Worm (Caenorhabditis elegans) whole organism, L1 larva: ENCODE measurements around the gene K10C2.12.

Experiments used
- Y116A8C.19 ChIP-seq: sonication (generic microtip); optimal IDR thresholded peaks from 2 replicates; lab custom pipeline; 2016; ENCODE audit warnings: missing compliant biosample characterization, missing genetic modification characterization, borderline replicate concordance
- dpl-1 ChIP-seq, 3 experiments: fragments of 150-350 bp in 2 of 3; sonication (generic microtip) in 1 of 3; optimal IDR thresholded peaks; 2 replicates each; lab custom pipeline; 2014 to 2017; ENCODE audit warnings: missing biosample characterization in 3 of 3, missing genetic modification characterization in 3 of 3, missing genetic modification reagents in 3 of 3
- egl-27 ChIP-seq, 2 experiments: fragments of 150-350 bp in 1 of 2; sonication (generic microtip); optimal IDR thresholded peaks; 3 replicates each; lab custom pipeline; 2017 to 2018; ENCODE audit warnings: missing biosample characterization in 2 of 2, missing genetic modification characterization in 2 of 2, missing genetic modification reagents in 2 of 2
- lir-3 ChIP-seq: sonication (generic microtip); optimal IDR thresholded peaks from 2 replicates; lab custom pipeline; 2016; ENCODE audit warnings: mild to moderate bottlenecking, missing genetic modification characterization, moderate library complexity, missing compliant biosample characterization; ENCODE audit not compliant: poor library complexity
- lsy-2 ChIP-seq, 2 experiments: fragments of 150-350 bp; optimal IDR thresholded peaks; 2 replicates each; lab custom pipeline; 2014; ENCODE audit warnings: missing biosample characterization in 2 of 2, missing genetic modification characterization in 2 of 2
- nhr-11 ChIP-seq: fragments of 150-350 bp; optimal IDR thresholded peaks from 2 replicates; lab custom pipeline; 2014; ENCODE audit warnings: missing biosample characterization, missing genetic modification characterization
- tbx-2 ChIP-seq: sonication (generic microtip); optimal IDR thresholded peaks from 2 replicates; lab custom pipeline; 2016; ENCODE audit warnings: missing genetic modification characterization, missing compliant biosample characterization
- zag-1 ChIP-seq: fragments of 150-350 bp; optimal IDR thresholded peaks from 2 replicates; lab custom pipeline; 2014; ENCODE audit warnings: missing biosample characterization, missing genetic modification characterization

DNA sequence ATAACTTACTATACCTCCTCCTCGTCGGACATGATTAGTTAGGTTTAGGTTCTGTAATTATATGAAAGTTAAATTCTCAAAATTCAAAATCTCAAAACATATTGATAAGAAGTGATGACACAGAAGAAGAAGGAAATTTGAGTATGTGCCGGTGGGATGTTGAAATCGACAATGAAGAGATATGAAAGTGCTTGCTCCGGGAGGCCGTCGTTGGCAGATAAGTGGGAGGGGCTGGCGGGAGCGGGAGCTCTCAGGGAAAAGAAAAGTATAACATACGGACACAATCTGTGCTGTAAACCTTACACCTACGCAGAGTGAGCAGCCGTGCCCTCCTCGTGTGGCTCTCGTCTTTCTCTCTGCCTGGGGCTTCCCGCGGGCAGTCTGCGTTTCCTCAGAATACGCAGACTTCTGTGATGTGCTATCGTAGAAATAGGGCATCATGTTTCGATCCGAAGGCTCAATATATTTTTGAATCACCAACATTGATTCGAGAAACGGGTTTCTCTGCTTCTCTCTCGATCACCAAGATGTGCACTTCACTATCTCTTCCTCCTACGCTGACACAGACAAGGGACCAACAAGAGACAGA, 10.3 kb downstream of the K10C2.12 start, which contains the start of gene mup-2:
- TF ChIP-seq Y116A8C.19 (tag; lab: Kevin White, UChicago) (no peak), zag-1 (tag; lab: Kevin White, UChicago) (no peak), lsy-2 (tag; optimal IDR thresholded peaks at IDR 0.05; lab: Kevin White, UChicago) (peak; percentile 22 to 60), dpl-1 (GFP tag; optimal IDR thresholded peaks at IDR 0.05; lab: Kevin White, UChicago) (no peak), egl-27 (tag; optimal IDR thresholded peaks at IDR 0.05; lab: Kevin White, UChicago) (no peak), nhr-11 (tag; lab: Kevin White, UChicago) (no peak), tbx-2 (tag; lab: Kevin White, UChicago) (peak; percentile 49), lir-3 (tag; lab: Kevin White, UChicago) (peak; percentile 17)
